Fruit fly (Drosophila melanogaster): ENCODE data around the gene Taf6.

DNA sequence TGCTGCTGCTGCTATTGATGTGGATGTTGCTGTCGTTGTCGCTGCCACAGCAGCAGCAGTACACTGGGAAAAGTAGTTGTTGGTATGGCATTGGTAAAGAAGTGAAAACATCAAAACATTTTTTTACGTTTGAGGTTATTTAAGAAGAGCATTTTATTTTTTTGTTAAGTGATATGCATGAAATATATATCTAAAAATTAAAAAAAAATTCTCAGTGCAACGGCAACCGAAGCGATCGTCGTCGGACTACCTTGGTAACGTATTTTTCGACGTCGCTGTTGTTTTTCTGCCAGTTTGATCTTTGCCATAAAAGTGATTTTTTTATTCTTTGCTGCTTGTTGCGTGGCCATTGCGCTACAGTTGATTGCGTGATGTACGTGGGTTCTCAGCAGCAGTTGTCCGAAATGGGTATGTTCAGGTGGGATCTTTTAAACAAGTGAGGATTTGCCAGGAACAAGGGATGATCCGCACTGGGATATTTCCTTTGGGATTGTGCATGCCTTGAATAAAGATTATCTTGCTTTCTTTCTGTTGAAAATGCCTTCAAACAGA, 38.1 kb upstream of the Taf6 start:
- peak; percentile 98 for TF ChIP-seq CG14655 (GFP tag; optimal IDR thresholded peaks at IDR 0.05)
- TF ChIP-seq CG17806 (tag; optimal IDR thresholded peaks at IDR 0.05): peak; percentile 99
- TF ChIP-seq CG32121 (GFP tag; IDR thresholded peaks at IDR 0.05): peak; percentile 99
- peak; percentile 99 for TF ChIP-seq CG9948 (tag; optimal IDR thresholded peaks at IDR 0.05)
- TF ChIP-seq fd96Ca (GFP tag; IDR thresholded peaks at IDR 0.05): peak; percentile 98
- peak; percentile 93 for TF ChIP-seq CG10348 (GFP tag; IDR thresholded peaks at IDR 0.05)
- peak; percentile 95 for TF ChIP-seq rn (GFP tag; IDR thresholded peaks at IDR 0.05)
- TF ChIP-seq Ets98B (GFP tag; IDR thresholded peaks at IDR 0.05): peak; percentile 99
- peak; percentile 99 for TF ChIP-seq CG15710 (tag; optimal IDR thresholded peaks at IDR 0.05)
- peak; percentile 98 for TF ChIP-seq CG34367 (tag; optimal IDR thresholded peaks at IDR 0.05)
- peak; percentile 74 for TF ChIP-seq EcR (GFP tag; optimal IDR thresholded peaks at IDR 0.05)
- peak; percentile 99 for TF ChIP-seq Pif1A (GFP tag; optimal IDR thresholded peaks at IDR 0.05)
